Fruit fly (Drosophila melanogaster) whole organism, adult: ENCODE measurements around the gene CG14710.

Experiments used
- CG12768 ChIP-seq: fragments of 200-800 bp; sonication (Bioruptor generic); optimal IDR thresholded peaks from 2 replicates; lab custom pipeline; 2017; ENCODE audit warnings: missing biosample characterization, missing genetic modification characterization, mild to moderate bottlenecking, moderate library complexity, missing genetic modification reagents
- CG33017 ChIP-seq: fragments of 200-800 bp; sonication (Bioruptor generic); optimal IDR thresholded peaks from 2 replicates; lab custom pipeline; 2018; ENCODE audit warnings: missing biosample characterization, mild to moderate bottlenecking, missing genetic modification characterization, moderate library complexity
- CG7045 ChIP-seq: fragments of 200-800 bp; sonication (Bioruptor generic); optimal IDR thresholded peaks from 2 replicates; lab custom pipeline; 2017; ENCODE audit warnings: missing biosample characterization, mild to moderate bottlenecking, missing genetic modification characterization
- Mnt ChIP-seq: fragments of 200-800 bp; sonication (Bioruptor generic); optimal IDR thresholded peaks from 2 replicates; lab custom pipeline; 2016; ENCODE audit warnings: missing biosample characterization, mild to moderate bottlenecking, missing genetic modification characterization
- cic ChIP-seq: fragments of 200-800 bp; sonication (Bioruptor generic); optimal IDR thresholded peaks from 2 replicates; lab custom pipeline; 2017; ENCODE audit warnings: missing biosample characterization, mild to moderate bottlenecking, missing genetic modification characterization, moderate library complexity
- kay ChIP-seq: fragments of 200-800 bp; sonication (Bioruptor generic); peaks from one replicate; lab custom pipeline; 2016; ENCODE audit warnings: missing biosample characterization, missing genetic modification characterization, borderline replicate concordance
- ovo ChIP-seq: fragments of 200-800 bp; sonication (Bioruptor generic); optimal IDR thresholded peaks from 2 replicates; lab custom pipeline; 2016; ENCODE audit warnings: missing biosample characterization, missing genetic modification characterization
- toe ChIP-seq: fragments of 200-800 bp; sonication (Bioruptor generic); optimal IDR thresholded peaks from 2 replicates; lab custom pipeline; 2016; ENCODE audit warnings: missing biosample characterization, missing genetic modification characterization

- TF ChIP-seq kay (GFP tag; lab: Kevin White, UChicago) = no peak
- no peak for TF ChIP-seq CG7045 (GFP tag; lab: Kevin White, UChicago)
- no peak for TF ChIP-seq ovo (GFP tag; lab: Kevin White, UChicago)
- TF ChIP-seq CG12768 (GFP tag; lab: Kevin White, UChicago) = no peak
- TF ChIP-seq CG33017 (tag; lab: Kevin White, UChicago) = no peak
- TF ChIP-seq toe (GFP tag; lab: Kevin White, UChicago) = no peak
- TF ChIP-seq Mnt = no peak
- no peak for TF ChIP-seq cic (GFP tag; lab: Kevin White, UChicago)
These were observed 17.7 kb downstream of the CG14710 start for dm6 chr3R:11637586-11637985.
